Worm (Caenorhabditis elegans) whole organism, L4/young adult: ENCODE measurements around the gene Y55F3BL.6.

Experiments
- W03F9.2 ChIP-seq: fragments of 150-350 bp; optimal IDR thresholded peaks from 2 replicates; lab custom pipeline; 2014; ENCODE audit warnings: missing biosample characterization, missing genetic modification characterization
- him-1 ChIP-seq: sonication (generic microtip); optimal IDR thresholded peaks from 2 replicates; lab custom pipeline; 2016; ENCODE audit warnings: missing genotype, missing genetic modification reagents, missing genetic modification characterization, missing compliant biosample characterization

- TF ChIP-seq him-1 (tag; lab: Kevin White, UChicago) (no peak), W03F9.2 (no peak)
Measured at ce11 chrIV:800518-800917, 6.4 kb downstream of the Y55F3BL.6 start, which contains the start of gene mrpl-46.
